Worm (Caenorhabditis elegans): ENCODE measurements around the gene saps-1.

ce11 chrII:11333375-11333774, 35.9 kb downstream of the saps-1 start:
- no peak for TF ChIP-seq ztf-4 (tag; optimal IDR thresholded peaks at IDR 0.05)
- TF ChIP-seq aly-2 (tag; optimal IDR thresholded peaks at IDR 0.05), result no peak
- TF ChIP-seq pag-3 (tag; optimal IDR thresholded peaks at IDR 0.05; ENCODE audit: borderline replicate concordance, insufficient read depth), result no peak
- TF ChIP-seq nhr-237 (tag; optimal IDR thresholded peaks at IDR 0.05), result no peak
- TF ChIP-seq ceh-90 (tag; optimal IDR thresholded peaks at IDR 0.05), result no peak
- TF ChIP-seq elt-3 (tag; optimal IDR thresholded peaks at IDR 0.05), result no peak

Data from whole organism, L1 larva.